Worm (Caenorhabditis elegans): Measurements from ENCODE around the gene C44H4.6.
A peak's percentile ranks its signal among the peaks of the same experiment; 100 is the strongest.

C44H4.6 gene

DNA sequence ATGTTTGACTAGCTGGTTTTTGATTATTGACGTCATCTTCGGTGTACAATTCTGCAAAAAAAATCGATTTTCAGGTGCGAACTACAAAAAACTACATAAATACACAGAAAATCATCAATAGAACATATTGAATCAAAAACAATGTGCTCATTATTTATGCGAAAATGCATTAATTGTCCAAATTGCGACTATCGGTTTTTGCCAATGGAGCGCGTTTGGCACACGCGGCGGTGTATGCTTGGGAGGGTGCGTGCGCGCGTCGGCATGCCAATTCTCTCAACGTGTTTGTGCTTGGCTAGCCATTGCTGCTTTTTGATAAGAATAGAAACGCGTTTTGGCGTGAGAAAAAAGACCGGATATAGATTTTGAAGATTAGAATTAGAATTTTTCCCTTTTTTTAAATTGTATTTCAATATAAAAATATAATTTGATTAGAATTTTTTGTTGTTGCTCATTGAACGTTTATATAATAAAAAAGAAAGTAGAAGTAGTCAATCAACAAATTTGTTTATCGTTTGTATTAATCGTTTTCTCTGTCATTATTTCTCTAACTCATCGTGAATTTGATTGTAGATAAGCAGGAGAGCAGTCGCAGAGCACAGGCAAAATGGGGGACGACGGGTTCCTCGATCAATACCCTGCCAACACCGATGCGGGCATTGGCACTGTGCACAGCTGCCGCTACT, 10.0 kb downstream of the C44H4.6 start, which contains the start of the genes C44H4.4 and tap-1:
Gene C44H4.4 (minus strand): TSS at position 51 of the 686 bp plus-strand sequence.
Gene tap-1 (plus strand): TSS at position 574 of the 686 bp plus-strand sequence.
- TF ChIP-seq madf-9 (GFP tag; conservative IDR thresholded peaks at IDR 0.05) (no peak), nhr-76 (tag; optimal IDR thresholded peaks at IDR 0.05) (no peak), dpl-1 (GFP tag; optimal IDR thresholded peaks at IDR 0.05) (no peak), F37D6.2 (tag; optimal IDR thresholded peaks at IDR 0.05) (no peak), mep-1 (tag; optimal IDR thresholded peaks at IDR 0.05) (peak; percentile 67), ztf-7 (tag; optimal IDR thresholded peaks at IDR 0.05) (no peak), hlh-30 (tag; optimal IDR thresholded peaks at IDR 0.05; ENCODE audit: insufficient read depth) (peak; percentile 50), saeg-2 (GFP tag; IDR thresholded peaks at IDR 0.05) (no peak), attf-4 (tag; optimal IDR thresholded peaks at IDR 0.05) (no peak), mdt-29 (GFP tag; IDR thresholded peaks at IDR 0.05) (no peak), pqm-1 (tag; optimal IDR thresholded peaks at IDR 0.05) (peak; percentile 0), rbr-2 (tag; optimal IDR thresholded peaks at IDR 0.05) (peak; percentile 32), fkh-10 (GFP tag; optimal IDR thresholded peaks at IDR 0.05) (no peak), nhr-42 (GFP tag; IDR thresholded peaks at IDR 0.05) (no peak), dmd-6 (GFP tag; IDR thresholded peaks at IDR 0.05) (peak; percentile 55), nhr-111 (GFP tag; optimal IDR thresholded peaks at IDR 0.05) (no peak), skn-1 (tag; optimal IDR thresholded peaks at IDR 0.05) (no peak), mdl-1 (tag; optimal IDR thresholded peaks at IDR 0.05) (peak; percentile 38 to 64), lsy-2 (tag; optimal IDR thresholded peaks at IDR 0.05) (peak in 1 of 2 experiments; percentile 29), hlh-11 (tag; optimal IDR thresholded peaks at IDR 0.05) (peak; percentile 46), daf-16 (GFP tag; optimal IDR thresholded peaks at IDR 0.05) (no peak), daf-16 (tag; optimal IDR thresholded peaks at IDR 0.05) (peak; percentile 59), hmg-1.1 (GFP tag; IDR thresholded peaks at IDR 0.05) (peak; percentile 7; the same call in 1 of the 2 replicates), nhr-28 (tag; optimal IDR thresholded peaks at IDR 0.05) (peak; percentile 16), dmd-9 (GFP tag; IDR thresholded peaks at IDR 0.05) (no peak), F44E2.7 (GFP tag; IDR thresholded peaks at IDR 0.05) (no peak), mxl-3 (GFP tag; optimal IDR thresholded peaks at IDR 0.05) (peak; percentile 90), zag-1 (tag; optimal IDR thresholded peaks at IDR 0.05) (no peak), aha-1 (tag) (peak; percentile 98)

DNA sequence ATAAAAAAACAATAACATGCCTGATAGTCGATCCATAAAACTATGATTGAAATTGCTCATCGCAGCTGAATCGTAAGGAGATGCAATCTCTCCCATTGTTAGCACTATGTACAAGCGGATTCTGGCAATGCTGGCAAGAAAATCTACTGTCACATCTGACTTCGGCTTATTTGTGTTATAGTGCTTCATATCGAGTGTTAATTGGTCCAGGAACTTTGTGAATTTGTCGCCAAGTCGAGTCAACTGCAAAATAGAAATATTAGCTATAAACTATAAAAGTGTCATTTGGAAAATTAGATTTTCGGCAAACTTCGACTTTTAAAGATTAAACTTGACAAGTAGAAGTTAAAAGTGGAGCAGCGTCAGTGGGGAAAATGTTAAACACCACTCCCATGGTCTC, 14.8 kb downstream of the C44H4.6 start:
- no peak for TF ChIP-seq snpc-4 (tag; optimal IDR thresholded peaks at IDR 0.05)
- peak; percentile 41 for TF ChIP-seq aha-1 (tag)
- TF ChIP-seq fkh-10 (GFP tag; optimal IDR thresholded peaks at IDR 0.05): no peak
- peak; percentile 74 for TF ChIP-seq duxl-1 (tag; optimal IDR thresholded peaks at IDR 0.05; ENCODE audit: poor library complexity)
- peak; percentile 9 for TF ChIP-seq mes-2 (tag; optimal IDR thresholded peaks at IDR 0.05; ENCODE audit: poor library complexity, severe bottlenecking)

DNA sequence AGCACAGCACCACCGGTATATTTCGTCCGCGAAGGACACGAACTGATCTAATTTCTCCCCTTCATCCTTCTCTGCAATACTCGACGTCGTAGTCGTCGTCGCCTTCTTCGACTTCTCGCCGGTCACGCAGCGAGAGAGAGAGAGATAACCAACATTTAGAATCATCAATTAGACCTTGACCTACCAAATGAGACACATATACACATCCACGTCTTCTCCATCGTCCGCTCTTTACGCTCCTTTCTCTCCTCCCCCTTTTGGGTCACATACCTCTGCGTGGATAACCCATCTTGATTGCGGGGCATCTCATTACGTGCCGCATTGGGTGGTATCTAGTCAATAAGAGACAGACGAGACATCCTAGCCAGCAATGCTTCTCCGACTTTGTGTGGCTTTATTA, 17.7 kb downstream of the C44H4.6 start, which contains the start of gene sym-1:
Gene sym-1 (plus strand): TSS at position 194 of the 400 bp plus-strand sequence.
- TF ChIP-seq nhr-237 (tag; optimal IDR thresholded peaks at IDR 0.05): no peak
- TF ChIP-seq daf-12 (tag; optimal IDR thresholded peaks at IDR 0.05): no peak
- peak; percentile 57 for TF ChIP-seq mxl-3 (GFP tag; optimal IDR thresholded peaks at IDR 0.05)
- TF ChIP-seq nhr-25 (tag; optimal IDR thresholded peaks at IDR 0.05; ENCODE audit: borderline replicate concordance, insufficient read depth): peak; percentile 69
- peak; percentile 26 for TF ChIP-seq hlh-11 (tag; optimal IDR thresholded peaks at IDR 0.05)
- no peak for TF ChIP-seq pqm-1 (tag; optimal IDR thresholded peaks at IDR 0.05)

DNA sequence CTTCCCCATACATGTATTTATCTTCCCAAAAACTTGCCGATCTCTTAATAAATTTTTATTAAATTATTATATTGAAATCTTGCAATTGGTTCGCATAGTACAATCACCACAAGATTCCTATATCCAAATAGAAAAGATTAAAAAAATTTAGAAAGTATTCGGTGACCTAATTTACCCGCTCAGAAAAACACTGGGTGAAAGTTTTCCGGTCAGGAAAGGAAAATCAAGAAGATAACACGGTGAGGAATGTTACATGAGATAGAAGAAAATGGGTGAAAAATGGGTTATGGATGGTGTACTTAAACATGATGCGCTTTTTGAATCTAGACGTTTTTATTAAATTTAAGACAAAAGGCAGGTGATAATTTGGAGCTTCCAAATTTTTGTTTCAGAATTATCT, 18.3 kb downstream of the C44H4.6 start:
- TF ChIP-seq php-3 (GFP tag; IDR thresholded peaks at IDR 0.05): no peak
- TF ChIP-seq nhr-41 (GFP tag; IDR thresholded peaks at IDR 0.05): no peak
- no peak for TF ChIP-seq gei-8 (GFP tag; optimal IDR thresholded peaks at IDR 0.05)
- TF ChIP-seq lir-3 (tag; optimal IDR thresholded peaks at IDR 0.05): no peak
- TF ChIP-seq ceh-44 (GFP tag; IDR thresholded peaks at IDR 0.05): no peak
- TF ChIP-seq F26F4.8 (GFP tag; conservative IDR thresholded peaks at IDR 0.05): no peak
- no peak for TF ChIP-seq dmd-6 (GFP tag; IDR thresholded peaks at IDR 0.05)
- no peak for TF ChIP-seq unc-62 (GFP tag; optimal IDR thresholded peaks at IDR 0.05 in 1 of 2)
- TF ChIP-seq unc-62 (tag; optimal IDR thresholded peaks at IDR 0.05): no peak
- no peak for TF ChIP-seq snpc-1.2 (GFP tag; IDR thresholded peaks at IDR 0.05)
